Worm (Caenorhabditis elegans): ENCODE results near the gene C03B1.1.

ce11 chrX:6345785-6346184 is 28.8 kb upstream of the C03B1.1 start:
- TF ChIP-seq dao-5 (tag; optimal IDR thresholded peaks at IDR 0.05) = no peak
- TF ChIP-seq him-1 (tag; optimal IDR thresholded peaks at IDR 0.05) = no peak
- no peak for TF ChIP-seq W03F9.2 (tag; optimal IDR thresholded peaks at IDR 0.05)
